Worm (Caenorhabditis elegans) whole organism, midembryonic: ENCODE measurements around the gene cpt-3.

Experiments used
- T22C8.4 ChIP-seq: fragments of 200-800 bp; sonication (Bioruptor generic); IDR thresholded peaks from 2 replicates; pipeline ENCODE4 v1.3.6; 2022; ENCODE audit warnings: missing genetic modification characterization, missing compliant biosample characterization
- cog-1 ChIP-seq: sonication (generic microtip); optimal IDR thresholded peaks from 2 replicates; lab custom pipeline; 2016; ENCODE audit warnings: missing genetic modification characterization, missing compliant biosample characterization
- flt-1 ChIP-seq: fragments of 200-800 bp; sonication (Bioruptor generic); IDR thresholded peaks from 2 replicates; pipeline ENCODE4 v1.3.6; 2022; ENCODE audit warnings: missing genetic modification characterization, missing compliant biosample characterization
- klf-2 ChIP-seq: fragments of 200-800 bp; sonication (Bioruptor generic); conservative IDR thresholded peaks from 2 replicates; pipeline ENCODE4 v1.3.6; 2022; ENCODE audit warnings: missing genetic modification reagents, missing genetic modification characterization, missing compliant biosample characterization
- med-1 ChIP-seq: sonication (generic microtip); optimal IDR thresholded peaks from 2 replicates; lab custom pipeline; 2017; ENCODE audit warnings: missing genetic modification characterization, mild to moderate bottlenecking, missing compliant biosample characterization, antibody characterized with exemption, missing genetic modification reagents; ENCODE audit not compliant: insufficient read depth
- ref-1 ChIP-seq: fragments of 200-800 bp; sonication (Bioruptor generic); conservative IDR thresholded peaks from 2 replicates; pipeline ENCODE4 v1.3.6; 2022; ENCODE audit warnings: missing genetic modification reagents, missing genetic modification characterization, missing compliant biosample characterization
- tab-1 ChIP-seq: fragments of 200-800 bp; sonication (Bioruptor generic); IDR thresholded peaks from 2 replicates; pipeline ENCODE4 v1.3.6; 2022; ENCODE audit warnings: missing genetic modification characterization, missing compliant biosample characterization
- ztf-23 ChIP-seq: fragments of 200-800 bp; sonication (Bioruptor generic); IDR thresholded peaks from 2 replicates; pipeline ENCODE4 v1.3.6; 2022; ENCODE audit warnings: missing genetic modification reagents, missing genetic modification characterization, missing compliant biosample characterization
- ztf-29 ChIP-seq: fragments of 200-800 bp; sonication (Bioruptor generic); IDR thresholded peaks from 2 replicates; pipeline ENCODE4 v1.3.6; 2022; ENCODE audit warnings: missing genetic modification reagents, missing genetic modification characterization, missing compliant biosample characterization

cpt-3 gene

ce11 chrIII:2117541-2117940 lies 34.9 kb downstream of the cpt-3 start, which contains the start of gene Y48G9A.6:
Gene Y48G9A.6 (plus strand): TSS chrIII:2117841.
- TF ChIP-seq cog-1 (tag; lab: Kevin White, UChicago) = no peak
- TF ChIP-seq med-1 (GFP tag; lab: Kevin White, UChicago) = no peak
- no peak for TF ChIP-seq flt-1 (GFP tag; lab: Robert Waterston, UW)
- TF ChIP-seq tab-1 (GFP tag; lab: Robert Waterston, UW) = no peak
- TF ChIP-seq ref-1 (GFP tag; lab: Robert Waterston, UW) = no peak
- no peak for TF ChIP-seq klf-2 (GFP tag; lab: Robert Waterston, UW)
- no peak for TF ChIP-seq T22C8.4 (GFP tag; lab: Robert Waterston, UW)
- no peak for TF ChIP-seq ztf-23 (GFP tag; lab: Robert Waterston, UW)
- no peak for TF ChIP-seq ztf-29

DNA sequence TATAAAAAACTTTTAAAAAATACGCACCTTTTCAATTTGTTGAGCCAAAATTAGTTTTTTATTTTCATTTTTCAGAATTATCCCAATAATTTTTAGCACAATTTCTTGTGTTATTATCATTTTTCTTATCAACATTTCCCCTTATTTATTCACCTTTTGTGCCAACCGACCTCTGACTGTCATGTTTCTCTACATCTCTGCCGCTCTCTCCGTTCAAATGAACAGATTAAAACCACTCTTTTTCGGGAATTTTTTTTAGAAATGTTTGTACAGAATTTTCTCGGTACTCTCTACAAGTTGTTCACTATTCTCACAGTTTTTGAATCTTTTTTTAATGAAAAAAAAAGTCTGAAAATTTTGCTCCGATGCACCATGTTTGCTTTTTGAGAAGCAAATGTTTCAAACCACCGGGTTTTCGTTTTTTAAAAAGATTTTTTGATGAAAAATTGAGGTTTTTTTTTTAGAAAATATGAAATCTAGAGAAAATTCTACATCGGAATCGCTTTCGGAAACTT lies 41.1 kb downstream of the cpt-3 start, which contains the start of gene frl-1:
Gene frl-1 (plus strand): TSS at position 465 of the 515 bp plus-strand sequence.
- TF ChIP-seq cog-1 (tag; lab: Kevin White, UChicago) = no peak
- TF ChIP-seq ref-1 (GFP tag; lab: Robert Waterston, UW) = no peak
- TF ChIP-seq ztf-29 = no peak
- no peak for TF ChIP-seq ztf-23 (GFP tag; lab: Robert Waterston, UW)
- TF ChIP-seq flt-1 (GFP tag; lab: Robert Waterston, UW) = no peak
- no peak for TF ChIP-seq tab-1 (GFP tag; lab: Robert Waterston, UW)
- TF ChIP-seq klf-2 (GFP tag; lab: Robert Waterston, UW) = no peak
- no peak for TF ChIP-seq T22C8.4 (GFP tag; lab: Robert Waterston, UW)
- no peak for TF ChIP-seq med-1 (GFP tag; lab: Kevin White, UChicago)

- TF ChIP-seq T22C8.4 (GFP tag; lab: Robert Waterston, UW) (no peak), ztf-29 (no peak), cog-1 (tag; lab: Kevin White, UChicago) (peak; percentile 52), ref-1 (GFP tag; lab: Robert Waterston, UW) (no peak), ztf-23 (GFP tag; lab: Robert Waterston, UW) (no peak), flt-1 (GFP tag; lab: Robert Waterston, UW) (no peak), tab-1 (GFP tag; lab: Robert Waterston, UW) (no peak)
These were observed 43.3 kb downstream of the cpt-3 start for ce11 chrIII:2125936-2126335.

ce11 chrIII:2129377-2129776 lies 46.8 kb downstream of the cpt-3 start:
- TF ChIP-seq klf-2 (GFP tag; lab: Robert Waterston, UW) (no peak), tab-1 (GFP tag; lab: Robert Waterston, UW) (no peak), flt-1 (GFP tag; lab: Robert Waterston, UW) (no peak), ref-1 (GFP tag; lab: Robert Waterston, UW) (no peak), cog-1 (tag; lab: Kevin White, UChicago) (no peak), T22C8.4 (GFP tag; lab: Robert Waterston, UW) (no peak), ztf-29 (no peak)

- TF ChIP-seq flt-1 (GFP tag; lab: Robert Waterston, UW) (no peak), tab-1 (GFP tag; lab: Robert Waterston, UW) (no peak), med-1 (GFP tag; lab: Kevin White, UChicago) (no peak)
These were observed 47.4 kb downstream of the cpt-3 start for ce11 chrIII:2129991-2130390.

- TF ChIP-seq ztf-29 (no peak), cog-1 (tag; lab: Kevin White, UChicago) (peak; percentile 33)
These were observed 49.4 kb downstream of the cpt-3 start for ce11 chrIII:2132059-2132458.

- TF ChIP-seq cog-1 (tag; lab: Kevin White, UChicago) (no peak), klf-2 (GFP tag; lab: Robert Waterston, UW) (no peak), ref-1 (GFP tag; lab: Robert Waterston, UW) (no peak)
These were observed 51.3 kb downstream of the cpt-3 start for ce11 chrIII:2133928-2134327.

DNA sequence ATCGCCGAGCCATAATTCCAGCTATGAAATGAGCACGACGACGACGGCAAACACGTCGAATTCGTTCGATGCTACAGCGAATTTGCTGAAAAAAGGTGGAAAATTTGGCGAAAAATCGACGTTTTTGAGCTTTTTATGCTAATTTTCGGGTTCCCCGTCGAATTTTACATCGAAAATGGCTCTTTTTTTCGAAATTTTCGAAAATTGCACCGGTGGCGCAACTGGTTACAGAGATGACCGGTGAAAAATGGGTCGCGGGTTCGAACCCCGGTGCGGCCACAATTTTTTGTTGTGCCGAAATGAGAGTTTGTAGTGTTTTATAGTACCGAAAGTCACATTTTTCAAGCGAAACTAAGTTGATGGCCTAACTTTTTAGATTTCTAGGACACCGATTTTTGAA lies 54.9 kb downstream of the cpt-3 start:
- no peak for TF ChIP-seq klf-2 (GFP tag; lab: Robert Waterston, UW)
- no peak for TF ChIP-seq T22C8.4 (GFP tag; lab: Robert Waterston, UW)
- TF ChIP-seq cog-1 (tag; lab: Kevin White, UChicago) = no peak
- TF ChIP-seq med-1 (GFP tag; lab: Kevin White, UChicago) = no peak
- TF ChIP-seq ztf-23 (GFP tag; lab: Robert Waterston, UW) = no peak
- no peak for TF ChIP-seq tab-1 (GFP tag; lab: Robert Waterston, UW)
- TF ChIP-seq flt-1 (GFP tag; lab: Robert Waterston, UW) = no peak
- no peak for TF ChIP-seq ztf-29
- TF ChIP-seq ref-1 (GFP tag; lab: Robert Waterston, UW) = no peak
